Worm (Caenorhabditis elegans) whole organism, L1 larva: Measurements from ENCODE around the gene K02D3.2.

Source experiments
- lin-13 ChIP-seq: fragments of 150-350 bp; optimal IDR thresholded peaks from 2 replicates; lab custom pipeline; 2014; ENCODE audit warnings: missing biosample characterization, missing genetic modification reagents, missing genetic modification characterization
- lin-35 ChIP-seq, 2 experiments: fragments of 150-350 bp; optimal IDR thresholded peaks; 2 replicates each; lab custom pipeline; 2014; ENCODE audit warnings: missing biosample characterization in 2 of 2, missing genetic modification characterization in 2 of 2, missing genetic modification reagents in 2 of 2
- lsy-2 ChIP-seq, 2 experiments: fragments of 150-350 bp; optimal IDR thresholded peaks; 2 replicates each; lab custom pipeline; 2014; ENCODE audit warnings: missing biosample characterization in 2 of 2, missing genetic modification characterization in 2 of 2

ce11 chrX:13713857-13714256 lies 2.0 kb upstream of the K02D3.2 start, which contains the start of gene K11E4.1:
- TF ChIP-seq lsy-2 (tag; optimal IDR thresholded peaks at IDR 0.05; lab: Kevin White, UChicago) = no peak
- no peak for TF ChIP-seq lin-35 (GFP tag; optimal IDR thresholded peaks at IDR 0.05; lab: Kevin White, UChicago)
- TF ChIP-seq lin-13 = no peak
